Fruit fly (Drosophila melanogaster) whole organism, embryonic: Measurements from ENCODE around the gene CG13930.

Experiments
- Aef1 ChIP-seq: fragments of 200-800 bp; sonication (Bioruptor generic); IDR thresholded peaks from 3 replicates; pipeline ENCODE4 v1.3.6; 2022; ENCODE audit warnings: missing biosample characterization, missing genetic modification characterization
- CG10147 ChIP-seq: fragments of 200-800 bp; sonication (Bioruptor generic); optimal IDR thresholded peaks from 2 replicates; lab custom pipeline; 2019; ENCODE audit warnings: missing biosample characterization, mild to moderate bottlenecking, missing genetic modification characterization, moderate library complexity
- CG11398 ChIP-seq: fragments of 200-800 bp; sonication (Bioruptor generic); optimal IDR thresholded peaks from 2 replicates; lab custom pipeline; 2016; ENCODE audit warnings: missing biosample characterization, missing genetic modification characterization
- CG11504 ChIP-seq: fragments of 200-800 bp; sonication (Bioruptor generic); optimal IDR thresholded peaks from 3 replicates; lab custom pipeline; 2019; ENCODE audit warnings: missing biosample characterization, mild to moderate bottlenecking, missing genetic modification characterization, moderate library complexity
- CG1233 ChIP-seq: fragments of 200-800 bp; sonication (Bioruptor generic); optimal IDR thresholded peaks from 4 replicates; lab custom pipeline; 2018; ENCODE audit warnings: missing biosample characterization, mild to moderate bottlenecking, missing genetic modification characterization
- CG12391 ChIP-seq: fragments of 200-800 bp; sonication (Bioruptor generic); optimal IDR thresholded peaks from 3 replicates; lab custom pipeline; 2018; ENCODE audit warnings: missing biosample characterization, mild to moderate bottlenecking, missing genetic modification characterization, moderate library complexity
- CG13296 ChIP-seq: fragments of 200-800 bp; sonication (Bioruptor generic); optimal IDR thresholded peaks from 3 replicates; lab custom pipeline; 2018; ENCODE audit warnings: missing biosample characterization, mild to moderate bottlenecking, missing genetic modification characterization
- CG14860 ChIP-seq: fragments of 200-800 bp; sonication (Bioruptor generic); IDR thresholded peaks from 3 replicates; pipeline ENCODE4 v1.3.6; 2022; ENCODE audit warnings: missing biosample characterization, missing genetic modification characterization; ENCODE audit not compliant: partially characterized antibody
- CG2116 ChIP-seq: fragments of 200-800 bp; sonication (Bioruptor generic); optimal IDR thresholded peaks from 3 replicates; lab custom pipeline; 2018; ENCODE audit warnings: missing biosample characterization, mild to moderate bottlenecking, missing genetic modification characterization
- CG2889 ChIP-seq: fragments of 200-800 bp; sonication (Bioruptor generic); IDR thresholded peaks from 3 replicates; pipeline ENCODE4 v1.3.6; 2022; ENCODE audit warnings: missing biosample characterization, missing genetic modification characterization
- CG32772 ChIP-seq: fragments of 200-800 bp; sonication (Bioruptor generic); IDR thresholded peaks from 2 replicates; pipeline ENCODE4 v1.3.6; 2022; ENCODE audit warnings: missing biosample characterization, missing genetic modification characterization
- CG4360 ChIP-seq: fragments of 200-800 bp; sonication (Bioruptor generic); IDR thresholded peaks from 2 replicates; pipeline ENCODE4 v1.3.6; 2022; ENCODE audit warnings: missing biosample characterization, missing genetic modification characterization
- CG43689 ChIP-seq: fragments of 200-800 bp; sonication (Bioruptor generic); IDR thresholded peaks from 2 replicates; pipeline ENCODE4 v1.3.6; 2022; ENCODE audit warnings: missing biosample characterization, missing genetic modification characterization
- CG6689 ChIP-seq: fragments of 200-800 bp; sonication (Bioruptor generic); IDR thresholded peaks from 2 replicates; pipeline ENCODE4 v1.3.6; 2022; ENCODE audit warnings: missing biosample characterization, missing genetic modification characterization
- CG6813 ChIP-seq: fragments of 200-800 bp; sonication (Bioruptor generic); optimal IDR thresholded peaks from 2 replicates; lab custom pipeline; 2017; ENCODE audit warnings: missing biosample characterization, missing genetic modification characterization, mild to moderate bottlenecking, moderate library complexity, missing genetic modification reagents
- CG7745 ChIP-seq: fragments of 200-800 bp; sonication (Bioruptor generic); optimal IDR thresholded peaks from 2 replicates; lab custom pipeline; 2018; ENCODE audit warnings: missing biosample characterization, mild to moderate bottlenecking, missing genetic modification characterization, moderate library complexity
- CG8478 ChIP-seq: fragments of >200 bp; optimal IDR thresholded peaks from 2 replicates; lab custom pipeline; 2018
- CG8944 ChIP-seq: fragments of 200-800 bp; sonication (Bioruptor generic); optimal IDR thresholded peaks from 3 replicates; lab custom pipeline; 2016; ENCODE audit warnings: missing biosample characterization, missing genetic modification characterization
- CG9609 ChIP-seq: fragments of 200-800 bp; sonication (Bioruptor generic); optimal IDR thresholded peaks from 3 replicates; lab custom pipeline; 2016; ENCODE audit warnings: missing biosample characterization, missing genetic modification characterization
- CG9817 ChIP-seq: fragments of 200-800 bp; sonication (Bioruptor generic); optimal IDR thresholded peaks from 2 replicates; lab custom pipeline; 2018; ENCODE audit warnings: missing biosample characterization, mild to moderate bottlenecking, missing genetic modification characterization, moderate library complexity
- CoRest ChIP-seq: fragments of 200-800 bp; sonication (Bioruptor generic); optimal IDR thresholded peaks from 3 replicates; lab custom pipeline; 2018; ENCODE audit warnings: missing biosample characterization, mild to moderate bottlenecking, missing genetic modification characterization, moderate library complexity
- Dfd ChIP-seq, 2 experiments: fragments of >200 bp; optimal IDR thresholded peaks; 2 replicates each; lab custom pipeline; 2017; ENCODE audit warnings: missing biosample characterization in 2 of 2, missing genetic modification characterization in 2 of 2
- Elba2 ChIP-seq: fragments of 200-800 bp; sonication (Bioruptor generic); optimal IDR thresholded peaks from 3 replicates; lab custom pipeline; 2016; ENCODE audit warnings: missing biosample characterization, missing genetic modification characterization
- HLHmδ ChIP-seq: fragments of 200-800 bp; sonication (Bioruptor generic); optimal IDR thresholded peaks from 2 replicates; lab custom pipeline; 2018; ENCODE audit warnings: missing biosample characterization, mild to moderate bottlenecking, missing genetic modification characterization, moderate library complexity
- Hey ChIP-seq: fragments of 200-800 bp; sonication (Bioruptor generic); optimal IDR thresholded peaks from 3 replicates; lab custom pipeline; 2018; ENCODE audit warnings: missing biosample characterization, mild to moderate bottlenecking, missing genetic modification characterization
- Lhr ChIP-seq: fragments of 200-800 bp; sonication (Bioruptor generic); optimal IDR thresholded peaks from 3 replicates; lab custom pipeline; 2017; ENCODE audit warnings: mild to moderate bottlenecking, missing biosample characterization, missing genetic modification reagents, missing genetic modification characterization
- Mad ChIP-seq: fragments of 200-800 bp; sonication (Bioruptor generic); optimal IDR thresholded peaks from 2 replicates; lab custom pipeline; 2016; ENCODE audit warnings: missing biosample characterization, missing genetic modification characterization
- Max ChIP-seq: fragments of 200-800 bp; sonication (Bioruptor generic); optimal IDR thresholded peaks from 2 replicates; lab custom pipeline; 2016; ENCODE audit warnings: missing biosample characterization, mild to moderate bottlenecking, missing genetic modification characterization
- Ssrp ChIP-seq: fragments of 200-800 bp; sonication (Bioruptor generic); optimal IDR thresholded peaks from 2 replicates; lab custom pipeline; 2018; ENCODE audit warnings: missing biosample characterization, mild to moderate bottlenecking, missing genetic modification characterization, moderate library complexity
- Usf ChIP-seq: fragments of 200-800 bp; sonication (Bioruptor generic); optimal IDR thresholded peaks from 2 replicates; lab custom pipeline; 2017; ENCODE audit warnings: missing genotype, missing biosample characterization, missing genetic modification characterization
- Vsx1 ChIP-seq: fragments of 200-800 bp; sonication (Bioruptor generic); optimal IDR thresholded peaks from 2 replicates; lab custom pipeline; 2017; ENCODE audit warnings: missing biosample characterization, mild to moderate bottlenecking, missing genetic modification characterization, missing genetic modification reagents
- ab ChIP-seq: fragments of 200-800 bp; sonication (Bioruptor generic); optimal IDR thresholded peaks from 2 replicates; lab custom pipeline; 2016; ENCODE audit warnings: missing biosample characterization, missing genetic modification characterization
- ac ChIP-seq: fragments of 200-800 bp; sonication (Bioruptor generic); optimal IDR thresholded peaks from 3 replicates; lab custom pipeline; 2017; ENCODE audit warnings: missing biosample characterization, mild to moderate bottlenecking, missing genetic modification characterization
- al ChIP-seq: fragments of 200-800 bp; sonication (Bioruptor generic); IDR thresholded peaks from 2 replicates; pipeline ENCODE4 v1.3.6; 2022; ENCODE audit warnings: missing biosample characterization, missing genetic modification characterization
- bowl ChIP-seq: fragments of 200-800 bp; sonication (Bioruptor generic); IDR thresholded peaks from 2 replicates; pipeline ENCODE4 v1.3.6; 2022; ENCODE audit warnings: missing biosample characterization, missing genetic modification characterization
- btn ChIP-seq: fragments of 200-800 bp; sonication (Bioruptor generic); optimal IDR thresholded peaks from 2 replicates; lab custom pipeline; 2016; ENCODE audit warnings: missing biosample characterization, missing genetic modification characterization
- crc ChIP-seq: fragments of 200-800 bp; sonication (Bioruptor generic); optimal IDR thresholded peaks from 2 replicates; lab custom pipeline; 2016; ENCODE audit warnings: missing biosample characterization, missing genetic modification characterization
- crol ChIP-seq: fragments of 200-800 bp; sonication (Bioruptor generic); IDR thresholded peaks from 2 replicates; pipeline ENCODE4 v1.3.6; 2022; ENCODE audit warnings: missing biosample characterization, missing genetic modification characterization
- ham ChIP-seq: fragments of 200-800 bp; sonication (Bioruptor generic); IDR thresholded peaks from 2 replicates; pipeline ENCODE4 v1.3.6; 2022; ENCODE audit warnings: missing biosample characterization, missing genetic modification characterization
- jigr1 ChIP-seq: fragments of 200-800 bp; sonication (Bioruptor generic); IDR thresholded peaks from 3 replicates; pipeline ENCODE4 v1.3.6; 2022; ENCODE audit warnings: missing biosample characterization, missing genetic modification characterization
- jing ChIP-seq: fragments of 200-800 bp; sonication (Bioruptor generic); optimal IDR thresholded peaks from 2 replicates; lab custom pipeline; 2018; ENCODE audit warnings: missing biosample characterization, mild to moderate bottlenecking, missing genetic modification characterization
- kah ChIP-seq: fragments of 200-800 bp; sonication (Bioruptor generic); optimal IDR thresholded peaks from 2 replicates; lab custom pipeline; 2018; ENCODE audit warnings: missing biosample characterization, mild to moderate bottlenecking, missing genetic modification characterization
- kni ChIP-seq: fragments of 200-800 bp; sonication (Bioruptor generic); optimal IDR thresholded peaks from 3 replicates; lab custom pipeline; 2017; ENCODE audit warnings: mild to moderate bottlenecking, missing biosample characterization, missing genetic modification reagents, missing genetic modification characterization
- maf-S ChIP-seq: fragments of 200-800 bp; sonication (Bioruptor generic); optimal IDR thresholded peaks from 2 replicates; lab custom pipeline; 2016; ENCODE audit warnings: missing biosample characterization, missing genetic modification characterization
- mirr ChIP-seq: fragments of 200-800 bp; sonication (Bioruptor generic); optimal IDR thresholded peaks from 3 replicates; lab custom pipeline; 2018; ENCODE audit warnings: missing biosample characterization, mild to moderate bottlenecking, missing genetic modification characterization
- row ChIP-seq: fragments of 200-800 bp; sonication (Bioruptor generic); IDR thresholded peaks from 3 replicates; pipeline ENCODE4 v1.3.6; 2022; ENCODE audit warnings: missing biosample characterization, missing genetic modification characterization
- sd ChIP-seq: fragments of 200-800 bp; sonication (Bioruptor generic); optimal IDR thresholded peaks from 3 replicates; lab custom pipeline; 2018; ENCODE audit warnings: missing biosample characterization, mild to moderate bottlenecking, missing genetic modification characterization, moderate library complexity
- sna ChIP-seq: fragments of 200-800 bp; sonication (Bioruptor generic); IDR thresholded peaks from 2 replicates; pipeline ENCODE4 v1.3.6; 2022; ENCODE audit warnings: missing biosample characterization, missing genetic modification characterization; ENCODE audit not compliant: partially characterized antibody
- sqz ChIP-seq: fragments of 200-800 bp; sonication (Bioruptor generic); optimal IDR thresholded peaks from 3 replicates; lab custom pipeline; 2018; ENCODE audit warnings: missing biosample characterization, mild to moderate bottlenecking, missing genetic modification characterization
- tx ChIP-seq: fragments of 200-800 bp; sonication (Bioruptor generic); optimal IDR thresholded peaks from 2 replicates; lab custom pipeline; 2016; ENCODE audit warnings: missing biosample characterization, missing genetic modification characterization
- zfh2 ChIP-seq: fragments of 200-800 bp; sonication (Bioruptor generic); optimal IDR thresholded peaks from 2 replicates; lab custom pipeline; 2016; ENCODE audit warnings: missing biosample characterization, missing genetic modification characterization

CG13930 gene

dm6 chr3L:1668504-1668903, 4.0 kb downstream of the CG13930 start, which contains the start of gene RpL23A (continued):
- TF ChIP-seq CG13296 (peak; percentile 92), sd (tag; lab: Kevin White, UChicago) (peak; percentile 92), kah (peak; percentile 79), CG8478 (peak; percentile 54), Elba2 (GFP tag; lab: Kevin White, UChicago) (peak; percentile 72), CG12391 (tag; lab: Kevin White, UChicago) (peak; percentile 95), mirr (GFP tag; lab: Kevin White, UChicago) (peak; percentile 98), ham (GFP tag; lab: Robert Waterston, UW) (peak; percentile 91), Max (GFP tag; lab: Kevin White, UChicago) (peak; percentile 95), CoRest (tag; lab: Kevin White, UChicago) (peak; percentile 92), Hey (tag; lab: Kevin White, UChicago) (peak; percentile 89), Lhr (GFP tag; lab: Kevin White, UChicago) (peak; percentile 99), ac (GFP tag; lab: Kevin White, UChicago) (peak; percentile 86), CG10147 (GFP tag; lab: Kevin White, UChicago) (peak; percentile 89), maf-S (GFP tag; lab: Kevin White, UChicago) (peak; percentile 96), CG32772 (GFP tag; lab: Robert Waterston, UW) (peak; percentile 91), CG2889 (peak; percentile 85), zfh2 (GFP tag; lab: Kevin White, UChicago) (peak; percentile 97), CG6813 (GFP tag; lab: Kevin White, UChicago) (peak; percentile 96), CG43689 (GFP tag; lab: Robert Waterston, UW) (peak; percentile 90), al (GFP tag; lab: Robert Waterston, UW) (peak; percentile 91), CG6689 (peak; percentile 85), Ssrp (tag; lab: Kevin White, UChicago) (peak; percentile 74), CG7745 (peak; percentile 70), Aef1 (peak; percentile 93), jigr1 (0 out of 3 replicates have a peak, but pooled peaks have one; percentile 24), ab (GFP tag; lab: Kevin White, UChicago) (peak; percentile 81), sqz (no peak), jing (peak; percentile 89), kni (GFP tag; lab: Kevin White, UChicago) (peak; percentile 96), tx (GFP tag; lab: Kevin White, UChicago) (peak; percentile 92), CG11398 (GFP tag; lab: Kevin White, UChicago) (peak; percentile 96), sna (GFP tag; lab: Robert Waterston, UW) (peak; percentile 49; the same call in 1 of the 2 replicates), CG9609 (GFP tag; lab: Kevin White, UChicago) (peak; percentile 98), btn (GFP tag; lab: Kevin White, UChicago) (peak; percentile 92), crol (GFP tag; lab: Robert Waterston, UW) (peak; percentile 58), Dfd (GFP tag; optimal IDR thresholded peaks at IDR 0.05; lab: Kevin White, UChicago) (no peak), CG9817 (tag; lab: Kevin White, UChicago) (peak; percentile 96), CG14860 (GFP tag; lab: Robert Waterston, UW) (no peak), CG4360 (GFP tag; lab: Robert Waterston, UW) (peak; percentile 48), row (peak; percentile 73), Usf (GFP tag; lab: Kevin White, UChicago) (peak; percentile 94), HLHmδ (peak; percentile 98), CG1233 (GFP tag; lab: Kevin White, UChicago) (peak; percentile 95), bowl (peak; percentile 43; the same call in 1 of the 2 replicates), CG2116 (peak; percentile 93), Mad (peak; percentile 97), crc (GFP tag; lab: Kevin White, UChicago) (peak; percentile 95), CG11504 (tag; lab: Kevin White, UChicago) (peak; percentile 89), Vsx1 (GFP tag; lab: Kevin White, UChicago) (peak; percentile 98), CG8944 (GFP tag; lab: Kevin White, UChicago) (peak; percentile 96)
